Worm (Caenorhabditis elegans): Measurements from ENCODE around the gene K01A6.4.

ce11 chrIV:11755907-11756306 lies 15.8 kb upstream of the K01A6.4 start, which contains the start of gene T12A7.9:
- TF ChIP-seq blmp-1 (tag; optimal IDR thresholded peaks at IDR 0.05) (no peak), nhr-12 (tag; optimal IDR thresholded peaks at IDR 0.05) (no peak), ztf-11 (tag; optimal IDR thresholded peaks at IDR 0.05) (no peak), nhr-28 (tag; optimal IDR thresholded peaks at IDR 0.05) (no peak), nhr-237 (tag; optimal IDR thresholded peaks at IDR 0.05) (no peak), unc-62 (GFP tag; optimal IDR thresholded peaks at IDR 0.05) (no peak), sptf-1 (tag; optimal IDR thresholded peaks at IDR 0.05) (no peak), mep-1 (tag; optimal IDR thresholded peaks at IDR 0.05) (no peak), pha-4 (tag; optimal IDR thresholded peaks at IDR 0.05) (no peak)
